Worm (Caenorhabditis elegans): ENCODE measurements around the gene oma-1.

The oma-1 gene

DNA sequence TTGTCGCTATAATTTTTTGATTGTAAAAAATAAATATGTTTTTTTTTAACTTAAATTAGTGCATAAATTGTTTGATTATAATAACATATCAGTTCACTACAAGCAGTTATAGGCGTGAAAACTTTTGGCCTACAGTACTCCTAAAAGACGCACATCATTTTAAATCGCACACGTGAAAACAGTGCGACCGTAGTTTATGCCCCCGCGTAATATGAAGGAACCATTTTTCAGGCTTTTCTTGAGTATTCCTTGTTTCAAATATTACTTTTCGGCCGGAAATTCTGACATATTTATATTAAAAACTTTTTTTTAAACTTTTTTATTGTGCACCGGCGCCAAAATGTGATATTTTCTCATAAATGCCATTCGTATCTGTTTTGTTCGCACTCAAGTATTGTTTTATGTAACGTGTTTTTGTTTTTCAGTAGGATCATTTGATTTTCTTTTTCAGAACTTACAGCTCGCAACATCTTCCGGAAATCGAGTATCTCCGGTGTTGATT, at the start of gene oma-1:
Gene oma-1 (plus strand): TSS at position 452 of the 502 bp plus-strand sequence.
- TF ChIP-seq ceh-83 (GFP tag; optimal IDR thresholded peaks at IDR 0.05) (no peak), sem-2 (GFP tag; optimal IDR thresholded peaks at IDR 0.05) (no peak), unc-120 (tag; optimal IDR thresholded peaks at IDR 0.05; ENCODE audit: poor library complexity, severe bottlenecking) (no peak), ceh-39 (tag; optimal IDR thresholded peaks at IDR 0.05) (no peak), lin-13 (tag; optimal IDR thresholded peaks at IDR 0.05) (no peak), mep-1 (tag; optimal IDR thresholded peaks at IDR 0.05) (no peak), nhr-2 (tag; optimal IDR thresholded peaks at IDR 0.05) (no peak), sptf-1 (tag; optimal IDR thresholded peaks at IDR 0.05) (no peak), nhr-12 (tag; optimal IDR thresholded peaks at IDR 0.05) (no peak), snpc-4 (tag; optimal IDR thresholded peaks at IDR 0.05) (no peak), unc-62 (GFP tag; optimal IDR thresholded peaks at IDR 0.05) (no peak), unc-39 (tag; optimal IDR thresholded peaks at IDR 0.05) (no peak)

DNA sequence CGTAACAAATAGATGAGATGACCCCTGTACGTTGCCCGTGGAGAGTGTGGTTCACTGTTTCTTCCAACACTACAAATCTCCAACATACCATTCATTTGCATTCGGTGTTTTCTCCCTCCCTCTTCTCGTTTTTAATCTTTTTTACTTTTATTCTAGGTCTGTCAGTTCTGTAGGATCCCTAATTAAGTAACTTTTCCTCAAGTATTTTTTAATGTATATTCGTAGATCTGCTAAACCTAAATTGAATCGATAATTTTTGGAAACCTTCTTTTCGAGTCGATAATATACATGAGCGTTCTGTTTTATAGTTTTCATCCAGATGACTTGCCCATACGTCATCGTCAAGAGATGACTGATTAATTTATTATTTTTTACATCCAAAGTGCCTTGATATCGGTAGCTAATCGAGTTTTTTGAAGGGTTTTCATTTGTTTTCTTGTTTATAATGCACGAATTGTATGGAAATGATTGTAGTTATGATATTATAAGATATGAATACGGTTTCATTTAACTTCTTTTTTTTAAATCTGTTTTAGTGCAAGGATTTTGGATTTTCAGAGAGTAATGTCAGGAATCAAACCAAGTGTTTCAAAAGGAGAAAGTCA, 48.5 kb upstream of the oma-1 start, which contains the start of the genes T28C6.11 and T11B7.1:
Gene T28C6.11 (minus strand): TSS at position 101 of the 605 bp plus-strand sequence.
Gene T11B7.1 (plus strand): TSS at position 555 of the 605 bp plus-strand sequence.
- TF ChIP-seq cnd-1 (tag; optimal IDR thresholded peaks at IDR 0.05): no peak
- no peak for TF ChIP-seq mls-2 (tag; optimal IDR thresholded peaks at IDR 0.05)
- TF ChIP-seq elt-3 (tag; optimal IDR thresholded peaks at IDR 0.05): no peak
- no peak for TF ChIP-seq mab-5 (tag; optimal IDR thresholded peaks at IDR 0.05)
- no peak for TF ChIP-seq ham-2 (GFP tag; optimal IDR thresholded peaks at IDR 0.05)
- TF ChIP-seq nhr-76 (tag; optimal IDR thresholded peaks at IDR 0.05): no peak
- TF ChIP-seq ceh-39 (tag; optimal IDR thresholded peaks at IDR 0.05): no peak

DNA sequence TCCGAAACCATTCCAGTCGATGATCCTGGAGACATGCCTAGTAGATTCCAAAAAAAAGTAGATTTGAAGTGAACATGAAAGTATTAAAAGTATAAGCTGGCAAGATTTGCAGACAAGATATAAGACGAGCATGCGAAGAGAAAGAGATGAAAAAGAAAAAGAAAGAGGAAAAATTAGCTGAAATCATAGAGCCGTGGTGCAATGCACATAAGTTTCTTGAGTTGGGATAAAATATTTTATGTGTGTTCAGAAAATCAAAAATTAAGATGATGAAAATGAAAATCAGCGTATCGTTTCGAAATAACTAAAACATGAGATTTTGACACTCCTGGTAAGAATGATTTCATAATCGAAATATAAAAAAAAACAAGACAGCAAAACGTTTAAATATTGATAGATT, 44.3 kb upstream of the oma-1 start, which contains the start of gene T11B7.2:
Gene T11B7.2 (minus strand): TSS at position 101 of the 400 bp plus-strand sequence.
- TF ChIP-seq unc-39 (tag; optimal IDR thresholded peaks at IDR 0.05) (no peak), unc-120 (tag; optimal IDR thresholded peaks at IDR 0.05; ENCODE audit: poor library complexity, severe bottlenecking) (no peak), ces-1 (GFP tag; optimal IDR thresholded peaks at IDR 0.05) (no peak), nhr-28 (tag; optimal IDR thresholded peaks at IDR 0.05) (no peak), M03D4.4 (tag; optimal IDR thresholded peaks at IDR 0.05) (no peak), nhr-12 (tag; optimal IDR thresholded peaks at IDR 0.05) (no peak), mls-2 (tag; optimal IDR thresholded peaks at IDR 0.05) (no peak), flh-1 (GFP tag; optimal IDR thresholded peaks at IDR 0.05) (no peak), ceh-83 (GFP tag; optimal IDR thresholded peaks at IDR 0.05) (no peak), mab-5 (tag; optimal IDR thresholded peaks at IDR 0.05) (no peak), hlh-1 (tag; optimal IDR thresholded peaks at IDR 0.05) (no peak), ceh-43 (GFP tag; optimal IDR thresholded peaks at IDR 0.05) (no peak), ztf-11 (tag; optimal IDR thresholded peaks at IDR 0.05) (no peak), blmp-1 (tag; optimal IDR thresholded peaks at IDR 0.05) (no peak), nhr-76 (tag; optimal IDR thresholded peaks at IDR 0.05) (no peak), elt-1 (tag; optimal IDR thresholded peaks at IDR 0.05; ENCODE audit: borderline replicate concordance, insufficient read depth) (no peak), lin-13 (tag; optimal IDR thresholded peaks at IDR 0.05) (no peak), tbx-8 (GFP tag; optimal IDR thresholded peaks at IDR 0.05) (no peak)

DNA sequence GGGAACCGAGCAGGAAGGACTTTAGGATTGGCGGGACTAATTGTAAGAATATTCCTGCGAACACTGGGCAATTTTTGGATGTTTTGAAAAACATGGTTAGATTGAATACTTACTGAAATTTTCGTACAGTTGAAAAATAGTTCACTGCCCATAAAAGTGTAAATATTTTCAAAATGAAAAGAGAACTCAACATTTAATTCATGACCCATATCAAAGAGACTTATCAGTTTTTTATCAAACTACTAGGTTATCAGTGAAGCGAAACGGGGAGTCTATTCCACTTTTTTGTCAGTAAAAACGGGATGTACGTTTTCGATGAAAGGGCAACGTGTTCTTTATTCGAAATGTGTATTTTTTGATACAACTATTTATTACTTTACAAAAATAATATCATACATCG, 42.9 kb upstream of the oma-1 start:
- TF ChIP-seq tbx-8 (GFP tag; optimal IDR thresholded peaks at IDR 0.05) (no peak), ceh-39 (tag; optimal IDR thresholded peaks at IDR 0.05) (no peak), snpc-4 (tag; optimal IDR thresholded peaks at IDR 0.05) (no peak), ceh-83 (GFP tag; optimal IDR thresholded peaks at IDR 0.05) (no peak), elt-3 (tag; optimal IDR thresholded peaks at IDR 0.05) (no peak), bed-3 (GFP tag; optimal IDR thresholded peaks at IDR 0.05) (no peak), elt-1 (tag; optimal IDR thresholded peaks at IDR 0.05; ENCODE audit: borderline replicate concordance, insufficient read depth) (no peak), nhr-28 (tag; optimal IDR thresholded peaks at IDR 0.05) (no peak), lin-13 (tag; optimal IDR thresholded peaks at IDR 0.05) (no peak), zip-8 (tag; optimal IDR thresholded peaks at IDR 0.05) (no peak), mls-2 (tag; optimal IDR thresholded peaks at IDR 0.05) (no peak), ztf-11 (tag; optimal IDR thresholded peaks at IDR 0.05) (no peak), mep-1 (tag; optimal IDR thresholded peaks at IDR 0.05) (no peak), ces-1 (GFP tag; optimal IDR thresholded peaks at IDR 0.05) (no peak), blmp-1 (tag; optimal IDR thresholded peaks at IDR 0.05) (no peak), unc-39 (tag; optimal IDR thresholded peaks at IDR 0.05) (no peak), sem-2 (GFP tag; optimal IDR thresholded peaks at IDR 0.05) (no peak)

All from whole organism, mixed stage, embryonic.